Fruit fly (Drosophila melanogaster): ENCODE data around the gene Iml1.
A peak's percentile ranks its signal among the peaks of the same experiment; 100 is the strongest.

Iml1 gene

DNA sequence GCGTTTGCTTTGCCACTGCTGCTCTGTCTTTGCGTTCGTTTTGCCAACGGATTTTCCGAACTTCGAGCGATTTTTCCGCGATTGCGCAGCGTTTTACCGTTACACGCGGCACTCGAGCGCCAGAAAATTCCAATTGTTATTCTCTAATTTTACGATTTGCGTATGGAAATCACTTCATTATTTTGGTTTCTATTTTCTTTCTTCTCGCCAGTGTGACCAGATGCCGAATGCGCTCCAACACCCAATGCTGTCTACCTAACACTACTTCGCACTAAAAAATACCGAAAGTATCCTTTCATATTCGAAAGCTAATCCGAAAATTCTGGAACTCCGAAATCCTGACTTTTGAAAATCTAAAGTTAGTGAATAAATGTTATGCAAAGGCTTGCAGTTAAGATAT is 37.4 kb downstream of the Iml1 start, which contains the start of gene CG12084 (continued):
- no peak for TF ChIP-seq Gsc (GFP tag; IDR thresholded peaks at IDR 0.05)
- no peak for TF ChIP-seq Nf-YC (tag; optimal IDR thresholded peaks at IDR 0.05)
- no peak for TF ChIP-seq disco-r (GFP tag; optimal IDR thresholded peaks at IDR 0.05)
- TF ChIP-seq tgo (GFP tag; IDR thresholded peaks at IDR 0.05), result no peak
- no peak for TF ChIP-seq sim (GFP tag; IDR thresholded peaks at IDR 0.05)
- TF ChIP-seq vvl (GFP tag; IDR thresholded peaks at IDR 0.05), result 0 out of 2 replicates have a peak, but pooled peaks have one; percentile 10
- TF ChIP-seq org-1 (GFP tag; optimal IDR thresholded peaks at IDR 0.05), result no peak
- no peak for TF ChIP-seq CG8924 (tag; optimal IDR thresholded peaks at IDR 0.05)
- TF ChIP-seq tin (GFP tag; optimal IDR thresholded peaks at IDR 0.05), result no peak
- no peak for TF ChIP-seq CG10274 (GFP tag; optimal IDR thresholded peaks at IDR 0.05)
- TF ChIP-seq Scr (GFP tag; IDR thresholded peaks at IDR 0.05; ENCODE audit: partially characterized antibody), result peak; percentile 25
- no peak for TF ChIP-seq dysf (GFP tag; IDR thresholded peaks at IDR 0.05)
- no peak for TF ChIP-seq eve (GFP tag; optimal IDR thresholded peaks at IDR 0.05)
- peak; percentile 8 for TF ChIP-seq CG30020 (tag; optimal IDR thresholded peaks at IDR 0.05)
- TF ChIP-seq gsb (GFP tag; IDR thresholded peaks at IDR 0.05), result no peak
- TF ChIP-seq D19B (GFP tag; optimal IDR thresholded peaks at IDR 0.05), result no peak
- TF ChIP-seq CG12659 (GFP tag; optimal IDR thresholded peaks at IDR 0.05), result peak; percentile 42
- peak; percentile 21 for TF ChIP-seq Sry-δ (GFP tag; optimal IDR thresholded peaks at IDR 0.05)
- TF ChIP-seq CG3726 (GFP tag; IDR thresholded peaks at IDR 0.05), result no peak
- TF ChIP-seq CkIIα-i1 (GFP tag; IDR thresholded peaks at IDR 0.05), result no peak
- no peak for TF ChIP-seq bigmax (GFP tag; optimal IDR thresholded peaks at IDR 0.05)
- no peak for TF ChIP-seq MTF-1 (GFP tag; optimal IDR thresholded peaks at IDR 0.05; ENCODE audit: borderline replicate concordance)
- no peak for TF ChIP-seq Doc2 (GFP tag; IDR thresholded peaks at IDR 0.05)
- TF ChIP-seq BEAF-32 (GFP tag; optimal IDR thresholded peaks at IDR 0.05), result peak; percentile 20
- no peak for TF ChIP-seq Chrac-16 (GFP tag; optimal IDR thresholded peaks at IDR 0.05)
- TF ChIP-seq CG6791 (GFP tag; IDR thresholded peaks at IDR 0.05; ENCODE audit: partially characterized antibody), result no peak
- no peak for TF ChIP-seq row (GFP tag; IDR thresholded peaks at IDR 0.05)
- TF ChIP-seq CG12236 (GFP tag; optimal IDR thresholded peaks at IDR 0.05), result no peak
- TF ChIP-seq vfl (GFP tag; optimal IDR thresholded peaks at IDR 0.05), result peak; percentile 2
- no peak for TF ChIP-seq Mad (GFP tag; optimal IDR thresholded peaks at IDR 0.05)
- no peak for TF ChIP-seq odd (GFP tag; optimal IDR thresholded peaks at IDR 0.05)
- no peak for TF ChIP-seq CG15073 (GFP tag; optimal IDR thresholded peaks at IDR 0.05)
- no peak for TF ChIP-seq Xrp1 (GFP tag; IDR thresholded peaks at IDR 0.05)
- no peak for TF ChIP-seq CG14667 (GFP tag; IDR thresholded peaks at IDR 0.05)
- TF ChIP-seq zfh1 (GFP tag; IDR thresholded peaks at IDR 0.05), result no peak
- TF ChIP-seq CG9797 (GFP tag; optimal IDR thresholded peaks at IDR 0.05), result peak; percentile 87
- no peak for TF ChIP-seq ems (GFP tag; optimal IDR thresholded peaks at IDR 0.05)
- no peak for TF ChIP-seq peb (GFP tag; IDR thresholded peaks at IDR 0.05)
- TF ChIP-seq emc (GFP tag; optimal IDR thresholded peaks at IDR 0.05), result no peak
- TF ChIP-seq CG2120 (GFP tag; optimal IDR thresholded peaks at IDR 0.05), result no peak
- no peak for TF ChIP-seq fd96Cb (tag; optimal IDR thresholded peaks at IDR 0.05)
- no peak for TF ChIP-seq CG7372 (GFP tag; IDR thresholded peaks at IDR 0.05)
- TF ChIP-seq CG17829 (tag; optimal IDR thresholded peaks at IDR 0.05), result peak; percentile 15
- TF ChIP-seq Gug (GFP tag; IDR thresholded peaks at IDR 0.05), result no peak
- TF ChIP-seq CG2678 (tag; optimal IDR thresholded peaks at IDR 0.05), result no peak
- no peak for TF ChIP-seq so (GFP tag; IDR thresholded peaks at IDR 0.05)
- TF ChIP-seq kni (GFP tag; optimal IDR thresholded peaks at IDR 0.05), result no peak
- no peak for TF ChIP-seq chinmo (GFP tag; IDR thresholded peaks at IDR 0.05; ENCODE audit: partially characterized antibody)
- TF ChIP-seq HHEX (GFP tag; optimal IDR thresholded peaks at IDR 0.05), result no peak
- TF ChIP-seq tap (tag; optimal IDR thresholded peaks at IDR 0.05), result no peak
- TF ChIP-seq nmo (GFP tag; optimal IDR thresholded peaks at IDR 0.05), result peak; percentile 26
- no peak for TF ChIP-seq CG12299 (tag; optimal IDR thresholded peaks at IDR 0.05)
- TF ChIP-seq gcm (GFP tag; optimal IDR thresholded peaks at IDR 0.05), result no peak

Data from whole organism, embryonic.